Fruit fly (Drosophila melanogaster) whole organism, pupa: ENCODE data around the gene CG31678.
A peak's percentile ranks its signal among the peaks of the same experiment; 100 is the strongest.

Source experiments
- CG17806 ChIP-seq: fragments of 200-800 bp; sonication (Bioruptor generic); optimal IDR thresholded peaks from 2 replicates; lab custom pipeline; 2018; ENCODE audit warnings: missing biosample characterization, mild to moderate bottlenecking, missing genetic modification characterization, moderate library complexity
- CG32121 ChIP-seq: fragments of 200-800 bp; sonication (Bioruptor generic); IDR thresholded peaks from 2 replicates; pipeline ENCODE4 v1.3.6; 2022; ENCODE audit warnings: missing biosample characterization, missing genetic modification characterization

DNA sequence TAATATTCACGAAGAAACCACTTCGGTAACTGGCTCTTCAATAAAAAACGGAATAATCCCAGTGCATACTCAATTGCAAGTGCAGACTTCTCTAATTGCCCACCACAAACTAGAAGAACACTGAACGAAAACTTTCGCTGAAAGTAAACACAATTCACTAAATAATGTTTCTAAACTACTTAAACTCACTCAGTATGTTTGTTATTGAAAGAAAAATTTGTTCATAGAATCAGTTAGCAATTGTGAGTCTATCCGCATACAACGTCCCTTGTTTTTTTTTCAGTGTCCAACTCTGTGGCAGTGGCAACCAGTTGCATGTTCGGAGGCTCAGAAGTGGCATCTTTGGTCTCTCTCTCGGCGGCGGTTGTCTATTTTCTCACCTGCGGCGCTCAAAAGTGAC is 45.7 kb upstream of the CG31678 start:
- TF ChIP-seq CG17806 (tag; lab: Kevin White, UChicago) (no peak), CG32121 (GFP tag; lab: Robert Waterston, UW) (peak; percentile 81)
